Worm (Caenorhabditis elegans) whole organism, midembryonic: ENCODE data around the gene F52C12.2.

ENCODE experiments used
- T22C8.4 ChIP-seq: fragments of 200-800 bp; sonication (Bioruptor generic); IDR thresholded peaks from 2 replicates; pipeline ENCODE4 v1.3.6; 2022; ENCODE audit warnings: missing genetic modification characterization, missing compliant biosample characterization
- cog-1 ChIP-seq: sonication (generic microtip); optimal IDR thresholded peaks from 2 replicates; lab custom pipeline; 2016; ENCODE audit warnings: missing genetic modification characterization, missing compliant biosample characterization
- flt-1 ChIP-seq: fragments of 200-800 bp; sonication (Bioruptor generic); IDR thresholded peaks from 2 replicates; pipeline ENCODE4 v1.3.6; 2022; ENCODE audit warnings: missing genetic modification characterization, missing compliant biosample characterization
- klf-2 ChIP-seq: fragments of 200-800 bp; sonication (Bioruptor generic); conservative IDR thresholded peaks from 2 replicates; pipeline ENCODE4 v1.3.6; 2022; ENCODE audit warnings: missing genetic modification reagents, missing genetic modification characterization, missing compliant biosample characterization
- med-1 ChIP-seq: sonication (generic microtip); optimal IDR thresholded peaks from 2 replicates; lab custom pipeline; 2017; ENCODE audit warnings: missing genetic modification characterization, mild to moderate bottlenecking, missing compliant biosample characterization, antibody characterized with exemption, missing genetic modification reagents; ENCODE audit not compliant: insufficient read depth
- ref-1 ChIP-seq: fragments of 200-800 bp; sonication (Bioruptor generic); conservative IDR thresholded peaks from 2 replicates; pipeline ENCODE4 v1.3.6; 2022; ENCODE audit warnings: missing genetic modification reagents, missing genetic modification characterization, missing compliant biosample characterization
- tab-1 ChIP-seq: fragments of 200-800 bp; sonication (Bioruptor generic); IDR thresholded peaks from 2 replicates; pipeline ENCODE4 v1.3.6; 2022; ENCODE audit warnings: missing genetic modification characterization, missing compliant biosample characterization
- ztf-23 ChIP-seq: fragments of 200-800 bp; sonication (Bioruptor generic); IDR thresholded peaks from 2 replicates; pipeline ENCODE4 v1.3.6; 2022; ENCODE audit warnings: missing genetic modification reagents, missing genetic modification characterization, missing compliant biosample characterization
- ztf-29 ChIP-seq: fragments of 200-800 bp; sonication (Bioruptor generic); IDR thresholded peaks from 2 replicates; pipeline ENCODE4 v1.3.6; 2022; ENCODE audit warnings: missing genetic modification reagents, missing genetic modification characterization, missing compliant biosample characterization

The F52C12.2 gene

DNA sequence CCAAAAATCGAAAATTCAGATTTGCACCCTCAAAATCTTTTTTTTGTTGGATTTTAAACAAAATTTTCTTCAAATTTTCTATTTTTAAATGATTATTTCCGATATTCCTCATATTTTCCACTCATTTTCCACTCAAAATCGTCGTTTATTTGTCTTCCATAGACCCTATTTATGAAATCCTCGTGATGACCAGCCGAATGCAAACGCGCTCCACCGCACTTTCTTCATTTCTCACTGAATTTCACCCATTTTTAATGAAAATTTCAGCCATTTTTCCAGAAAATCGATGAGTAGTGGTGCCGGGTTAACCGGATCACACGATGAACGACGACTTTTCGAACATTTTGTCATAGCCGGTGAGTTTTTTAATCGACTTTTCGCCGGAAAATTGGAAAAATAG, 29.7 kb upstream of the F52C12.2 start, which contains the start of gene denn-4:
TSS of gene denn-4 (plus strand) at position 280 of the 400 bp plus-strand sequence.
- TF ChIP-seq cog-1 (tag; lab: Kevin White, UChicago) (no peak), tab-1 (GFP tag; lab: Robert Waterston, UW) (no peak), ztf-23 (GFP tag; lab: Robert Waterston, UW) (no peak), med-1 (GFP tag; lab: Kevin White, UChicago) (no peak), ref-1 (GFP tag; lab: Robert Waterston, UW) (no peak), flt-1 (no peak), T22C8.4 (GFP tag; lab: Robert Waterston, UW) (no peak), klf-2 (GFP tag; lab: Robert Waterston, UW) (no peak), ztf-29 (GFP tag; lab: Robert Waterston, UW) (no peak)

DNA sequence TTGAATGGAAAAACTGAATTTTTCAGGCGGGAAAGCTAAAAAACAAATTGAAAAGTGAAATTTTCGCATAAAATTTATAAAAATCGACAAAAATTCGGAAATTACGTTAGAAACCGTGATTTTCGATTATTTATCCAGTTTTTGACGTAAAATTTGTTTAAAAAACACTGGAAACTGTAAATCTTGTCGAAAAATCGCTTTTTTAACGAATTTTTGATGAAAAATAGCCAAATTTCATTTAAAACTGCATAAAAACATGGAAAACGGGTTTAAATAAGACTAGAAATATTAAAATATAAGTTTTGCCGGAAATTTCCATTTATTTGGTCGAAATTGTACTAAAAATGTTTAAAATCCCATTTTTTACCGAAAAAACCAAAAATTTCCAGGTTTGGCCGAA, 29.2 kb upstream of the F52C12.2 start:
- TF ChIP-seq ref-1 (GFP tag; lab: Robert Waterston, UW) = no peak
- TF ChIP-seq med-1 (GFP tag; lab: Kevin White, UChicago) = no peak
- TF ChIP-seq ztf-29 (GFP tag; lab: Robert Waterston, UW) = no peak
- no peak for TF ChIP-seq cog-1 (tag; lab: Kevin White, UChicago)
- TF ChIP-seq flt-1 = no peak
- TF ChIP-seq T22C8.4 (GFP tag; lab: Robert Waterston, UW) = no peak
- TF ChIP-seq tab-1 (GFP tag; lab: Robert Waterston, UW) = no peak
- TF ChIP-seq klf-2 (GFP tag; lab: Robert Waterston, UW) = no peak
- TF ChIP-seq ztf-23 (GFP tag; lab: Robert Waterston, UW) = no peak

DNA sequence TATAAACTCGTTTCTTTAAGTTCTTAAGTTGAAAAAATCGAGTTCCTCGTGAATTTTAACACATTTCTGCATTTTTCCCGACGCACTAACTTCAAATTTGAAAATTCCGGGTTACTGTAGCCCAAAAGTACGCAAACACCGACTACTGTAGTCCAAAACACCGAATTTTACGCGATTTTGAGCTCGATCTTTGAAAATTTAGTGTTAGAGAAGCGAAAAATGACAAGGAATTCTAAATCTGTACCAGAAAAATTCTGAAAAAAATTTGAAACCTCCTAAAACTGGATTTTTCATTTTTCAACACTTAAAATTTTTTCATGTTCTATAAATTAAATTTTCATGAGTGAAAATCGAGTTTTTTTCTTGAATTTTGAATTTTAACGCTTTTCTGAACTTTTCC, 8.2 kb upstream of the F52C12.2 start:
- no peak for TF ChIP-seq flt-1
- no peak for TF ChIP-seq ztf-29 (GFP tag; lab: Robert Waterston, UW)
- no peak for TF ChIP-seq cog-1 (tag; lab: Kevin White, UChicago)
- TF ChIP-seq med-1 (GFP tag; lab: Kevin White, UChicago) = no peak
- TF ChIP-seq ztf-23 (GFP tag; lab: Robert Waterston, UW) = no peak
- no peak for TF ChIP-seq ref-1 (GFP tag; lab: Robert Waterston, UW)
- TF ChIP-seq tab-1 (GFP tag; lab: Robert Waterston, UW) = no peak
- TF ChIP-seq T22C8.4 (GFP tag; lab: Robert Waterston, UW) = no peak
- TF ChIP-seq klf-2 (GFP tag; lab: Robert Waterston, UW) = no peak

DNA sequence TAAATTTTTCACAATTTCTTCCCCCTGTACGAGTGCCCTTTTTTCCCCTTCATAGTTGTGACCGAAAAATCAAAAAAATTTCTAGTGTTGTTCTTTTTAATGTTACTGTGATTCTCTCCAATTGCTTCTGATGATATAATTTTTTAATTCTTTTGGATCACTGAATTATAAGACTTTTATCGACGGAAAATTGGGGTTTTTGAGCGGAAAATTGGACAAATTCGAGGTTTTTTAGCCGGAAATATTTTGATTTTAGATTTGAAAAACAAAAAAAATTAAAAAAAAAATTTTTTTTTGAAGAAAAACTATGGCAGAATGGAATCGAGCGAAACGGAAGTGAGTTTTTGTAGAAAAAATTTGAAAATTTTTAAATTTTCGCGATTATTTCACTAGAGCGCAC, 5.5 kb upstream of the F52C12.2 start, which contains the start of gene tsen-54:
TSS of gene tsen-54 (plus strand) at position 301 of the 400 bp plus-strand sequence.
- TF ChIP-seq ztf-23 (GFP tag; lab: Robert Waterston, UW) (no peak), T22C8.4 (GFP tag; lab: Robert Waterston, UW) (no peak)

DNA sequence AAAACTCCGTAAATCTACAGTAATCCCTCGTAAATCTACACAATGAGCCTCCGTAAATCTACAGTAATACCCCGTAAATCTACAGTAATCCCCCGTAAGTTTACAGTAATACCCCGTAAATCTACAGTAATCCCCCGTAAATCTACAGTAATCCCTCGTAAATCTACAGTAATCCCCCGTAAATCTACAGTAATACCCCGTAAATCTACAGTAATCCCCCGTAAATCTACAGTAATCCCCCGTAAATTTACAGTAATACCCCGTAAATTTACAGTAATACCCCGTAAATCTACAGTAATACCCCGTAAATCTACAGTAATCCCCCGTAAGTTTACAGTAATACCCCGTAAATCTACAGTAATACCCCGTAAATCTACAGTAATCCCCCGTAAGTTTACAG, 2.8 kb upstream of the F52C12.2 start:
- TF ChIP-seq ztf-29 (GFP tag; lab: Robert Waterston, UW) (peak; percentile 36; the same call in 1 of the 2 replicates), ref-1 (GFP tag; lab: Robert Waterston, UW) (peak; percentile 38; the same call in 1 of the 2 replicates)

DNA sequence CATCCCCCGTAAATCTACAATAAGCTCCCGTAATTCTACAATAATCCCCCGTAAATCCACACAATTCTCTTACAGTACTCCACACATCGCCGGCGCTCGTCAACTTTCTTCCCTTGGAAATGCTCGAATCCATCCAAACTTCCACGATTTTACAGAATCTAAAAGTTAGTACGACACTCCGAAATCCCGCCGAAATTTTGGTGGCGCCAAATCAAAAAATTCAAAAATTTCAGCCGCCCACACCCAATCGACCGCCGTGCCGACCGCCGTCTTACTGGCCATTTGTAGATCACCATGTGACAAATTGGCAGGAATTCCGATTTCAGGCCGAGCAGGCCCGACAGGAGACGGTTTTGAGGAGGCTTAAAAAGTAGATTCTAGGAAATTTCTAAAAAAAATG, 1.1 kb upstream of the F52C12.2 start:
- TF ChIP-seq ztf-23 (GFP tag; lab: Robert Waterston, UW) (no peak), med-1 (GFP tag; lab: Kevin White, UChicago) (no peak), ref-1 (GFP tag; lab: Robert Waterston, UW) (no peak), tab-1 (GFP tag; lab: Robert Waterston, UW) (no peak), klf-2 (GFP tag; lab: Robert Waterston, UW) (no peak), flt-1 (no peak), cog-1 (tag; lab: Kevin White, UChicago) (no peak), ztf-29 (GFP tag; lab: Robert Waterston, UW) (no peak), T22C8.4 (GFP tag; lab: Robert Waterston, UW) (no peak)

DNA sequence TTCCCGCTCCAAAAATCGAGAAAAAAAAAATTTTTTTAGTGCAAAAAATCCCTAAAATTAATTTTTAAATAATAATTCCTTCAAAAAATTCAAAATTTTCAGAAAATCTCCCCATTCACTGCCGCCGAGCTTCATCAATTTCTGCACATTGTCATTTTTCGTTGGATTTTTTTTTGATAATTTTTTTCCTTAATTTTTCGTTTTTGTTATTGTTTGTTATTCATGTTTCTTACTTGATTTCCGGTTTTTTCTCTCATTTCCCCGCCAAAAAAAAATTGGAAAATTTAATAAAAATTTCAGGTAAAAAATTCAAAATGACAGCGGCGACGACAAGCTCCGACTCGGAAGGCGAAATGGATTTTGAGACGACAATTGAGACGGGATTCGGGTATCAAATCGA, 3.0 kb downstream of the F52C12.2 start, which contains the start of gene F52C12.6:
TSS of gene F52C12.6 (plus strand) at position 301 of the 400 bp plus-strand sequence.
- no peak for TF ChIP-seq klf-2 (GFP tag; lab: Robert Waterston, UW)
- no peak for TF ChIP-seq tab-1 (GFP tag; lab: Robert Waterston, UW)
- TF ChIP-seq ref-1 (GFP tag; lab: Robert Waterston, UW) = no peak
- no peak for TF ChIP-seq ztf-29 (GFP tag; lab: Robert Waterston, UW)
- no peak for TF ChIP-seq flt-1
- no peak for TF ChIP-seq T22C8.4 (GFP tag; lab: Robert Waterston, UW)
- TF ChIP-seq med-1 (GFP tag; lab: Kevin White, UChicago) = no peak
- no peak for TF ChIP-seq ztf-23 (GFP tag; lab: Robert Waterston, UW)
- TF ChIP-seq cog-1 (tag; lab: Kevin White, UChicago) = no peak

DNA sequence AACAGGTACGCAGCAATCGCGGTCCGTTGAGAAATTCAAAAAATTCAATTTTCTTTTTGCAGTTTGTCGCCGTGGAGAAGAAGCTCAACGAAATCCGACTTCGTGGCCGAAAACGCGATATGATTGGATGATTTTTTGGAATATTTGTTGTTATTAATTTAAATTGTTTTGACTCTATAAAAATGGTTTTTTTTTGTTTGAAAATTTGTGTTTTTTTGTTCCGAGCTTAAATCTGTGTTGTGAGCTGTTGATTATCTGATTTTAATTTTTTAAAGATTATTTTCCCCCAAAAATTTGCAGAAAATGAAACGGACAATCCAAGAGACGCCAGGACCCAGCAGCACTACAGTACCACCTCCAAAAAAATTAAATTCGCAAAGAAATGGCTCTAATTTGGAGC, 6.2 kb downstream of the F52C12.2 start, which contains the start of gene tdpo-1:
TSS of gene tdpo-1 (plus strand) at position 301 of the 400 bp plus-strand sequence.
- TF ChIP-seq flt-1 = no peak
- TF ChIP-seq ztf-23 (GFP tag; lab: Robert Waterston, UW) = no peak
- TF ChIP-seq ref-1 (GFP tag; lab: Robert Waterston, UW) = no peak
- TF ChIP-seq tab-1 (GFP tag; lab: Robert Waterston, UW) = no peak

DNA sequence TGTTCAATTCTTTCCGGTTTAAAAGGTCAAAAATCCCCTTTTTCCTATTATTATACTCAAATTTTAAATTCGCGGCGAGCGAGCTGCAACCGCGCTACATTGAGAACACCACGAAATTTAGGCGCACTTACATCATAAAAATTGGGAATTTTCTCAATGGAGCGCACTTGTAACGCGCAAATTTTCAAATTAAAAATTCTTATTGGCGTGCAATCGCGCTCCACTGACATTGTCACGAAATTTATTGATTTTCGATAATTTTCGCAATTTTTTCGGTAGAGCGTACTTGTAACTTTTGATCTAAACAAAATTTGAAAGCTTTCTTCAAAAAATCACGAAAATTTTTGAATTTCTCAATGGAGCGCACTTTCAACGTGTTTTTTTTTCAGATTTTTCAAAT, 9.9 kb downstream of the F52C12.2 start, which contains the start of gene ulp-3:
TSS of gene ulp-3 (plus strand) at position 388 of the 400 bp plus-strand sequence.
- TF ChIP-seq flt-1 (no peak), T22C8.4 (GFP tag; lab: Robert Waterston, UW) (no peak), ref-1 (GFP tag; lab: Robert Waterston, UW) (no peak), ztf-23 (GFP tag; lab: Robert Waterston, UW) (no peak), ztf-29 (GFP tag; lab: Robert Waterston, UW) (no peak), cog-1 (tag; lab: Kevin White, UChicago) (no peak)

DNA sequence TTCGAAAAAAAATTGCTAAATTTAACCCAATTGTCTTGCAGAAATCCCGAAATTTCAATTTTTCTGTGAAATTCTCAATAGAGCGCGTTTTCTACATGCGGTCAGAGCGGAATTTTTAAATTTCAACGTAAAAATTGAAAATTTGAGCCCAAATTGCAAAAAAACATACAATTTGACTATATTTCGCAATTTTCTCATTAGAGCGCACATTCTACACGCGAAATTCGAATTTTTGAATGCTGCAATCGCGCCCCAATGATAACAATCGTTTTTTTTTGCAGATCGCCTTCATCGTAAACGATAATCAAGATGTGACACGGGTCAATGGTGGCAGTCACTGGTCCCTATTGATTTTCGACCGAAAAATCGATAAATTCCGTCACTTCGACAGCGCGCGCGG, 10.7 kb downstream of the F52C12.2 start:
- TF ChIP-seq cog-1 (tag; lab: Kevin White, UChicago) (no peak), flt-1 (no peak), klf-2 (GFP tag; lab: Robert Waterston, UW) (no peak), T22C8.4 (GFP tag; lab: Robert Waterston, UW) (no peak), ztf-29 (GFP tag; lab: Robert Waterston, UW) (no peak), ztf-23 (GFP tag; lab: Robert Waterston, UW) (no peak), tab-1 (GFP tag; lab: Robert Waterston, UW) (no peak), ref-1 (GFP tag; lab: Robert Waterston, UW) (no peak), med-1 (GFP tag; lab: Kevin White, UChicago) (no peak)
